Fruit fly (Drosophila melanogaster) whole organism, prepupa: ENCODE measurements around the gene CG15141.

Experiments
- Blimp-1 ChIP-seq: fragments of 200-800 bp; sonication (Bioruptor generic); optimal IDR thresholded peaks from 3 replicates; lab custom pipeline; 2017; ENCODE audit warnings: missing biosample characterization, missing genetic modification characterization, mild to moderate bottlenecking, moderate library complexity, missing genetic modification reagents
- CG10669 ChIP-seq: fragments of 200-800 bp; sonication (Bioruptor generic); optimal IDR thresholded peaks from 3 replicates; lab custom pipeline; 2018; ENCODE audit warnings: missing biosample characterization, mild to moderate bottlenecking, missing genetic modification characterization, moderate library complexity
- CG11294 ChIP-seq: fragments of 200-800 bp; sonication (Bioruptor generic); IDR thresholded peaks from 2 replicates; pipeline ENCODE4 v1.3.6; 2022; ENCODE audit warnings: missing biosample characterization, missing genetic modification characterization
- CG11762 ChIP-seq: fragments of 200-800 bp; sonication (Bioruptor generic); optimal IDR thresholded peaks from 3 replicates; lab custom pipeline; 2016; ENCODE audit warnings: missing biosample characterization, missing genetic modification characterization; ENCODE audit not compliant: insufficient read depth
- CG11902 ChIP-seq: fragments of 200-800 bp; sonication (Bioruptor generic); optimal IDR thresholded peaks from 3 replicates; lab custom pipeline; 2016; ENCODE audit warnings: missing biosample characterization, missing genetic modification characterization
- CG15336 ChIP-seq: fragments of 200-800 bp; sonication (Bioruptor generic); IDR thresholded peaks from 2 replicates; pipeline ENCODE4 v1.3.6; 2022; ENCODE audit warnings: missing biosample characterization, missing genetic modification characterization
- CG1621 ChIP-seq: fragments of 200-800 bp; sonication (Bioruptor generic); optimal IDR thresholded peaks from 3 replicates; lab custom pipeline; 2018; ENCODE audit warnings: missing biosample characterization, mild to moderate bottlenecking, missing genetic modification characterization
- CG16779 ChIP-seq: fragments of 200-800 bp; sonication (Bioruptor generic); optimal IDR thresholded peaks from 3 replicates; lab custom pipeline; 2017; ENCODE audit warnings: missing biosample characterization, mild to moderate bottlenecking, missing genetic modification characterization
- CG31627 ChIP-seq: fragments of 200-800 bp; sonication (Bioruptor generic); optimal IDR thresholded peaks from 3 replicates; lab custom pipeline; 2016; ENCODE audit warnings: missing biosample characterization, missing genetic modification characterization
- CG32006 ChIP-seq: fragments of 200-800 bp; sonication (Bioruptor generic); optimal IDR thresholded peaks from 3 replicates; lab custom pipeline; 2017; ENCODE audit warnings: missing biosample characterization, mild to moderate bottlenecking, missing genetic modification characterization
- CG3919 ChIP-seq: fragments of 200-800 bp; sonication (Bioruptor generic); optimal IDR thresholded peaks from 3 replicates; lab custom pipeline; 2016; ENCODE audit warnings: missing biosample characterization, missing genetic modification characterization
- CG4318 ChIP-seq: fragments of 200-800 bp; sonication (Bioruptor generic); optimal IDR thresholded peaks from 3 replicates; lab custom pipeline; 2017; ENCODE audit warnings: missing biosample characterization, mild to moderate bottlenecking, missing genetic modification characterization
- CG6163 ChIP-seq: fragments of 200-800 bp; sonication (Bioruptor generic); IDR thresholded peaks from 3 replicates; pipeline ENCODE4 v1.3.6; 2022; ENCODE audit warnings: missing biosample characterization, missing genetic modification characterization
- CG6792 ChIP-seq: fragments of 200-800 bp; sonication (Bioruptor generic); optimal IDR thresholded peaks from 3 replicates; lab custom pipeline; 2016; ENCODE audit warnings: missing biosample characterization, missing genetic modification characterization
- CG6808 ChIP-seq: fragments of 200-800 bp; sonication (Bioruptor generic); optimal IDR thresholded peaks from 3 replicates; lab custom pipeline; 2017; ENCODE audit warnings: missing biosample characterization, missing genetic modification characterization, mild to moderate bottlenecking, moderate library complexity, missing genetic modification reagents
- CG6854 ChIP-seq: fragments of 200-800 bp; sonication (Bioruptor generic); optimal IDR thresholded peaks from 2 replicates; lab custom pipeline; 2017; ENCODE audit warnings: missing biosample characterization, mild to moderate bottlenecking, missing genetic modification characterization
- CG8319 ChIP-seq: fragments of 200-800 bp; sonication (Bioruptor generic); optimal IDR thresholded peaks from 3 replicates; lab custom pipeline; 2016; ENCODE audit warnings: missing biosample characterization, missing genetic modification characterization
- CG9139 ChIP-seq: fragments of 200-800 bp; sonication (Bioruptor generic); optimal IDR thresholded peaks from 3 replicates; lab custom pipeline; 2017; ENCODE audit warnings: missing biosample characterization, mild to moderate bottlenecking, missing genetic modification characterization
- Eip93F ChIP-seq: fragments of 200-800 bp; sonication (Bioruptor generic); optimal IDR thresholded peaks from 2 replicates; lab custom pipeline; 2016; ENCODE audit warnings: missing biosample characterization, mild to moderate bottlenecking, missing genetic modification characterization
- Ets21C ChIP-seq: fragments of 200-800 bp; sonication (Bioruptor generic); optimal IDR thresholded peaks from 3 replicates; lab custom pipeline; 2016; ENCODE audit warnings: missing biosample characterization, missing genetic modification characterization
- Hr4 ChIP-seq: fragments of 200-800 bp; sonication (Bioruptor generic); optimal IDR thresholded peaks from 3 replicates; lab custom pipeline; 2016; ENCODE audit warnings: missing biosample characterization, missing genetic modification characterization
- Lpt ChIP-seq: fragments of 200-800 bp; sonication (Bioruptor generic); optimal IDR thresholded peaks from 3 replicates; lab custom pipeline; 2016; ENCODE audit warnings: missing biosample characterization, missing genetic modification characterization
- Met ChIP-seq: fragments of 200-800 bp; sonication (Bioruptor generic); optimal IDR thresholded peaks from 3 replicates; lab custom pipeline; 2016; ENCODE audit warnings: missing biosample characterization, missing genetic modification characterization
- OdsH ChIP-seq: fragments of 200-800 bp; sonication (Bioruptor generic); optimal IDR thresholded peaks from 3 replicates; lab custom pipeline; 2016; ENCODE audit warnings: missing biosample characterization, missing genetic modification characterization
- Smox ChIP-seq: fragments of 200-800 bp; sonication (Bioruptor generic); optimal IDR thresholded peaks from 3 replicates; lab custom pipeline; 2016; ENCODE audit warnings: missing biosample characterization, missing genetic modification characterization
- Sox15 ChIP-seq: fragments of 200-800 bp; sonication (Bioruptor generic); optimal IDR thresholded peaks from 3 replicates; lab custom pipeline; 2016; ENCODE audit warnings: missing biosample characterization, missing genetic modification characterization
- achi ChIP-seq: fragments of 200-800 bp; sonication (Bioruptor generic); optimal IDR thresholded peaks from 3 replicates; lab custom pipeline; 2016; ENCODE audit warnings: missing biosample characterization, missing genetic modification characterization
- acj6 ChIP-seq: fragments of 200-800 bp; sonication (Bioruptor generic); optimal IDR thresholded peaks from 3 replicates; lab custom pipeline; 2016; ENCODE audit warnings: missing biosample characterization, missing genetic modification characterization
- dac ChIP-seq: fragments of 200-800 bp; sonication (Bioruptor generic); optimal IDR thresholded peaks from 2 replicates; lab custom pipeline; 2017; ENCODE audit warnings: missing biosample characterization, mild to moderate bottlenecking, missing genetic modification characterization
- eg ChIP-seq: fragments of 200-800 bp; sonication (Bioruptor generic); IDR thresholded peaks from 3 replicates; pipeline ENCODE4 v1.3.6; 2022; ENCODE audit warnings: missing biosample characterization, missing genetic modification characterization
- esn ChIP-seq: fragments of 200-800 bp; sonication (Bioruptor generic); optimal IDR thresholded peaks from 2 replicates; lab custom pipeline; 2016; ENCODE audit warnings: missing biosample characterization, mild to moderate bottlenecking, missing genetic modification characterization, moderate library complexity
- fd59A ChIP-seq: fragments of 200-800 bp; sonication (Bioruptor generic); optimal IDR thresholded peaks from 2 replicates; lab custom pipeline; 2017; ENCODE audit warnings: missing biosample characterization, mild to moderate bottlenecking, missing genetic modification characterization, missing genetic modification reagents
- fd85E ChIP-seq: fragments of 200-800 bp; sonication (Bioruptor generic); optimal IDR thresholded peaks from 3 replicates; lab custom pipeline; 2016; ENCODE audit warnings: missing biosample characterization, missing genetic modification characterization
- lz ChIP-seq: fragments of 200-800 bp; sonication (Bioruptor generic); optimal IDR thresholded peaks from 3 replicates; lab custom pipeline; 2016; ENCODE audit warnings: missing biosample characterization, missing genetic modification characterization
- salr ChIP-seq, 2 experiments: fragments of 200-800 bp; sonication (Bioruptor generic); optimal IDR thresholded peaks; 3 replicates each; lab custom pipeline; 2016 to 2018; ENCODE audit warnings: missing biosample characterization in 2 of 2, missing genetic modification characterization in 2 of 2, mild to moderate bottlenecking in 1 of 2
- vri ChIP-seq: fragments of 200-800 bp; sonication (Bioruptor generic); optimal IDR thresholded peaks from 3 replicates; lab custom pipeline; 2016; ENCODE audit warnings: missing biosample characterization, mild to moderate bottlenecking, missing genetic modification characterization

Gene CG15141

DNA sequence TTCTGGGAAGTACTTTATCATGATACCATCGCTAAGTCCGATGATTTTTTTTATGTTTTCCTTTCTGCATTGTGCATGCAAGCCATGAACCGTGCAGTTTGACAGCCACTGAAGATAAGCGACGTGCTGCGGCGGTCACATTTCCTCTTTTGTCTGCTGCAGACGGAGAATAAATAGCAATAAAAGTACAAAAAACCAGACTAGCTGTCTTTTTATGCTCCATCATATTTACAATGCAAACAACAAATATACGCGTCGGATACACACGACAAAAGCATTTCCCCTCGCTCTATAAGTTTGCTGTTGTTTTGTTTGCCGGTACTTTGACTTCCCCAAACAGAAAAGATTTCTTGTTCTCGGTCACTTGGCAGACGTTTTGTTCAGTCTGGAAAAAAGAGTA is 30.6 kb upstream of the CG15141 start (continued):
- TF ChIP-seq CG4318: no peak
- TF ChIP-seq Eip93F: no peak
- TF ChIP-seq CG16779 (tag; lab: Kevin White, UChicago): no peak
- peak; percentile 72; the same call in 1 of the 3 replicates for TF ChIP-seq CG6163 (GFP tag; lab: Robert Waterston, UW)
- TF ChIP-seq OdsH: peak; percentile 19
- TF ChIP-seq esn (GFP tag; lab: Kevin White, UChicago): no peak
- no peak for TF ChIP-seq vri (GFP tag; lab: Kevin White, UChicago)
- peak in 1 of 2 experiments; percentile 55 for TF ChIP-seq salr (GFP tag; optimal IDR thresholded peaks at IDR 0.05; lab: Kevin White, UChicago)
- TF ChIP-seq CG8319 (GFP tag; lab: Kevin White, UChicago): no peak
- TF ChIP-seq CG31627 (GFP tag; lab: Kevin White, UChicago): no peak
- peak; percentile 47 for TF ChIP-seq Lpt (GFP tag; lab: Kevin White, UChicago)
- TF ChIP-seq Sox15 (GFP tag; lab: Kevin White, UChicago): no peak
- no peak for TF ChIP-seq Smox (GFP tag; lab: Kevin White, UChicago)
- TF ChIP-seq CG3919 (GFP tag; lab: Kevin White, UChicago): peak; percentile 18
- no peak for TF ChIP-seq achi (GFP tag; lab: Kevin White, UChicago)
- peak; percentile 74 for TF ChIP-seq CG1621 (tag; lab: Kevin White, UChicago)
- no peak for TF ChIP-seq fd85E (GFP tag; lab: Kevin White, UChicago)
- TF ChIP-seq CG6854 (GFP tag; lab: Kevin White, UChicago): no peak
- TF ChIP-seq CG9139 (GFP tag; lab: Kevin White, UChicago): peak; percentile 63

- TF ChIP-seq CG10669 (GFP tag; lab: Kevin White, UChicago) (no peak), salr (GFP tag; optimal IDR thresholded peaks at IDR 0.05; lab: Kevin White, UChicago) (no peak), CG11762 (GFP tag; lab: Kevin White, UChicago) (no peak), eg (GFP tag; lab: Robert Waterston, UW) (0 out of 3 replicates have a peak, but pooled peaks have one; percentile 37), CG3919 (GFP tag; lab: Kevin White, UChicago) (peak; percentile 75)
Observed at dm6 chr2L:17380508-17380907, 29.9 kb upstream of the CG15141 start.

DNA sequence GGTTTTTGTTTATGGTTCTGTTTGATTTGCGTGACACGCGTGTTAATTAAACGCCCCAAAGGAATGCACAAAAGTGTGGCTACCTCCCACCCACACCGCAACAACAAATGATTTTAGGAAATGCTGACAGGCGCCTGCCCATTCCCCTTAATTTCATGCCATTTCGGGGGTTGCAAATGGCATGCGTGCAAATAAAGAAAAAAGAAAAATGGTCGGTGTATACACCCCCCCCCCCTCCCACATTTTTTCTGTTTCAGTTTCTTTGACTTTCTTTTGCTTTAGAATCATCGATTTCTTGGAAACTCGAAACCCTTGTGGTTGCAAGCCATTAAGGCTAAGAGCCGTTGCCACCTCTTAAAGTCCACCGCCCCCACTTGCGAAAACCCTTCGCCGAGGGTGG is 29.4 kb upstream of the CG15141 start:
- TF ChIP-seq CG15336 (peak; percentile 27; the same call in 1 of the 2 replicates), dac (GFP tag; lab: Kevin White, UChicago) (no peak), CG10669 (GFP tag; lab: Kevin White, UChicago) (peak; percentile 15), CG32006 (GFP tag; lab: Kevin White, UChicago) (peak; percentile 13), CG6792 (no peak), CG6808 (GFP tag; lab: Kevin White, UChicago) (peak; percentile 12), CG6163 (GFP tag; lab: Robert Waterston, UW) (peak; percentile 11; the same call in 1 of the 3 replicates), acj6 (GFP tag; lab: Kevin White, UChicago) (no peak)

dm6 chr2L:17381616-17382015 is 28.8 kb upstream of the CG15141 start:
- no peak for TF ChIP-seq Met
- no peak for TF ChIP-seq Smox (GFP tag; lab: Kevin White, UChicago)
- no peak for TF ChIP-seq achi (GFP tag; lab: Kevin White, UChicago)
- TF ChIP-seq Blimp-1 (GFP tag; lab: Kevin White, UChicago): no peak
- no peak for TF ChIP-seq lz (GFP tag; lab: Kevin White, UChicago)
- TF ChIP-seq Hr4: no peak
- no peak for TF ChIP-seq Sox15 (GFP tag; lab: Kevin White, UChicago)
- TF ChIP-seq CG9139 (GFP tag; lab: Kevin White, UChicago): no peak
- TF ChIP-seq CG11902: no peak
- TF ChIP-seq CG32006 (GFP tag; lab: Kevin White, UChicago): no peak
- no peak for TF ChIP-seq CG11294 (GFP tag; lab: Robert Waterston, UW)
- no peak for TF ChIP-seq fd59A (GFP tag; lab: Kevin White, UChicago)
- no peak for TF ChIP-seq Ets21C
